Fruit fly (Drosophila melanogaster): ENCODE results near the gene CG10336.

Gene CG10336

DNA sequence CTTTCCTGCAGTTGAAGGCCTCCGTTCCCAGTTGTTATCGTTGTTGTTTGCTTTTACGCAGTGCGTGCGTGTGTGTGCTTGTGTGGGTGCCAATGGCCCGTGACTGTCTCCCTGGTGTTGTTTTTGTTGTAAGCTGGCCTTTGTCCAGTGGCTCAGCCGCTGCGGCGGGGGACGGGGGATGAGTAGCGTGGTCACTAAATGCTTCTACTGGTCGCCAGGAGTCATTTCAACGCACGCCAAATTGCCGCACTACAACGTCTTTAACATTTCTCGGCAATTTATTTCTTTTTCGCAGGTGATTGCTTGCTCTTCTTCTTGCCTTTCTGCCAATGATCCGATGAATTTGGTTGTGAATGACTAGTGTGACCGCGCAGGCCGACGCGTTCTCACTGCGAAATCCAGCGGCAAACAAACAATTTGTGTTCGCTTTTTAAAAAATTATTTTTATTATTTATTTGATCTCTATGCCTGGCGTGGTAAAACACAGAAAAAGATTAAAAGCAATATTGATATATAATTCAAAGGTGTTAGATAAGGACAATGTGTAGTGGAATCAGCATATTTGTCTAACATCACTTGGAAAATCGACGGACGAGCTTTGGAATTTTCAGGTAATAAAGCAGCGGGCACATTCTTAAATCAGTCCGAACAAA, 19.0 kb downstream of the CG10336 start, which contains the start of the genes Faf2 and Grip71 (continued):
- TF ChIP-seq crp (GFP tag; optimal IDR thresholded peaks at IDR 0.05) (peak in 1 of 2 experiments; percentile 72), CG13424 (tag; optimal IDR thresholded peaks at IDR 0.05) (peak; percentile 91), CG11247 (GFP tag; IDR thresholded peaks at IDR 0.05) (peak; percentile 94), CG14441 (GFP tag; IDR thresholded peaks at IDR 0.05) (peak; percentile 97), sqz (GFP tag; optimal IDR thresholded peaks at IDR 0.05) (no peak), knrl (GFP tag; IDR thresholded peaks at IDR 0.05; ENCODE audit: partially characterized antibody) (peak; percentile 66), CG18011 (GFP tag; optimal IDR thresholded peaks at IDR 0.05) (peak; percentile 54), Mrtf (GFP tag; IDR thresholded peaks at IDR 0.05) (peak; percentile 93), CG13624 (GFP tag; optimal IDR thresholded peaks at IDR 0.05) (peak; percentile 75), HLH3B (GFP tag; IDR thresholded peaks at IDR 0.05) (peak; percentile 93), chn (GFP tag; optimal IDR thresholded peaks at IDR 0.05) (peak; percentile 93), Fer3 (tag; optimal IDR thresholded peaks at IDR 0.05) (peak; percentile 92), otp (GFP tag; IDR thresholded peaks at IDR 0.05) (peak; percentile 93), Dbx (GFP tag; IDR thresholded peaks at IDR 0.05) (peak; percentile 95), Dfd (GFP tag; optimal IDR thresholded peaks at IDR 0.05) (peak; percentile 43 to 65), B-H2 (GFP tag; optimal IDR thresholded peaks at IDR 0.05) (peak; percentile 83), so (GFP tag; IDR thresholded peaks at IDR 0.05) (peak; percentile 88), kni (GFP tag; optimal IDR thresholded peaks at IDR 0.05) (no peak), ken (GFP tag; IDR thresholded peaks at IDR 0.05) (peak; percentile 96), Mes4 (GFP tag; optimal IDR thresholded peaks at IDR 0.05) (peak; percentile 51), unc-4 (GFP tag; IDR thresholded peaks at IDR 0.05; ENCODE audit: partially characterized antibody) (peak; percentile 59; the same call in 1 of the 2 replicates), CG4424 (GFP tag; optimal IDR thresholded peaks at IDR 0.05) (peak; percentile 94), CG3407 (GFP tag; optimal IDR thresholded peaks at IDR 0.05) (peak; percentile 80), sna (GFP tag; IDR thresholded peaks at IDR 0.05; ENCODE audit: partially characterized antibody) (no peak), CHES-1-like (GFP tag; optimal IDR thresholded peaks at IDR 0.05) (peak; percentile 82), p53 (GFP tag; optimal IDR thresholded peaks at IDR 0.05) (peak; percentile 36), dati (GFP tag; IDR thresholded peaks at IDR 0.05) (peak; percentile 87), CG17361 (GFP tag; IDR thresholded peaks at IDR 0.05) (peak; percentile 95), esg (GFP tag; conservative IDR thresholded peaks at IDR 0.05) (peak; percentile 96), PHDP (tag; optimal IDR thresholded peaks at IDR 0.05) (peak; percentile 89), CG15479 (GFP tag; optimal IDR thresholded peaks at IDR 0.05) (no peak), lmd (GFP tag; IDR thresholded peaks at IDR 0.05) (peak; percentile 95), vvl (GFP tag; IDR thresholded peaks at IDR 0.05) (peak; percentile 96), Pdp1 (GFP tag; optimal IDR thresholded peaks at IDR 0.05) (peak; percentile 90 to 93), CG11398 (GFP tag; optimal IDR thresholded peaks at IDR 0.05) (peak; percentile 14), Mad (GFP tag; optimal IDR thresholded peaks at IDR 0.05) (peak; percentile 91), bab2 (GFP tag; optimal IDR thresholded peaks at IDR 0.05) (peak; percentile 89), lola (GFP tag; optimal IDR thresholded peaks at IDR 0.05) (peak in 2 of 3 experiments; percentile 86 to 98), Drgx (GFP tag; IDR thresholded peaks at IDR 0.05) (peak; percentile 85), corto (GFP tag; optimal IDR thresholded peaks at IDR 0.05) (peak; percentile 65), CG30431 (GFP tag; optimal IDR thresholded peaks at IDR 0.05) (peak; percentile 94), TFAM (GFP tag; optimal IDR thresholded peaks at IDR 0.05) (peak; percentile 51), Fer2 (tag; optimal IDR thresholded peaks at IDR 0.05) (peak; percentile 81), salm (tag; optimal IDR thresholded peaks at IDR 0.05) (peak; percentile 63), Xbp1 (GFP tag; optimal IDR thresholded peaks at IDR 0.05) (peak; percentile 97), CG1832 (GFP tag; optimal IDR thresholded peaks at IDR 0.05) (no peak), CG4730 (GFP tag; IDR thresholded peaks at IDR 0.05) (peak; percentile 94), caup (GFP tag; optimal IDR thresholded peaks at IDR 0.05; ENCODE audit: severe bottlenecking) (peak; percentile 84), gce (GFP tag; IDR thresholded peaks at IDR 0.05) (peak; percentile 69; the same call in 1 of the 3 replicates)
